Fruit fly (Drosophila melanogaster) whole organism: ENCODE data around the gene CG14174.

Experiments
- pan ChIP-seq: fragments of >200 bp; optimal IDR thresholded peaks from 2 replicates; lab custom pipeline; 2017
- psq ChIP-seq: fragments of >200 bp; optimal IDR thresholded peaks from 2 replicates; lab custom pipeline; 2017

dm6 chr3L:9714537-9715144 lies 4.5 kb upstream of the CG14174 start:
- no peak for TF ChIP-seq pan (lab: Kevin White, UChicago)
- TF ChIP-seq psq (lab: Kevin White, UChicago): no peak
